Fruit fly (Drosophila melanogaster) whole organism, embryonic: ENCODE measurements around the gene CG1354.
A peak's percentile ranks its signal among the peaks of the same experiment; 100 is the strongest.

Experiments used
- BEAF-32 ChIP-seq: fragments of 200-800 bp; sonication (Bioruptor generic); optimal IDR thresholded peaks from 3 replicates; lab custom pipeline; 2017; ENCODE audit warnings: missing biosample characterization, missing genetic modification characterization, mild to moderate bottlenecking, moderate library complexity, missing genetic modification reagents
- Bgb ChIP-seq: fragments of 200-800 bp; sonication (Bioruptor generic); IDR thresholded peaks from 2 replicates; pipeline ENCODE4 v1.3.6; 2022; ENCODE audit warnings: missing biosample characterization, missing genetic modification characterization; ENCODE audit not compliant: partially characterized antibody
- CG10462 ChIP-seq: fragments of 200-800 bp; sonication (Bioruptor generic); optimal IDR thresholded peaks from 2 replicates; lab custom pipeline; 2016; ENCODE audit warnings: missing biosample characterization, missing genetic modification characterization
- CG10979 ChIP-seq: fragments of 200-800 bp; sonication (Bioruptor generic); optimal IDR thresholded peaks from 2 replicates; lab custom pipeline; 2018; ENCODE audit warnings: missing biosample characterization, mild to moderate bottlenecking, missing genetic modification characterization, moderate library complexity
- CG11247 ChIP-seq: fragments of 200-800 bp; sonication (Bioruptor generic); IDR thresholded peaks from 2 replicates; pipeline ENCODE4 v1.3.6; 2022; ENCODE audit warnings: missing biosample characterization, missing genetic modification characterization
- CG14014 ChIP-seq: fragments of 200-800 bp; sonication (Bioruptor generic); IDR thresholded peaks from 2 replicates; pipeline ENCODE4 v1.3.6; 2022; ENCODE audit warnings: missing biosample characterization, missing genetic modification characterization
- CG1647 ChIP-seq: fragments of 200-800 bp; sonication (Bioruptor generic); optimal IDR thresholded peaks from 3 replicates; lab custom pipeline; 2016; ENCODE audit warnings: missing biosample characterization, missing genetic modification characterization
- CG18011 ChIP-seq: fragments of 200-800 bp; sonication (Bioruptor generic); optimal IDR thresholded peaks from 2 replicates; lab custom pipeline; 2017; ENCODE audit warnings: missing biosample characterization, missing genetic modification characterization, mild to moderate bottlenecking, moderate library complexity, missing genotype
- CG2678 ChIP-seq: fragments of 200-800 bp; sonication (Bioruptor generic); optimal IDR thresholded peaks from 3 replicates; lab custom pipeline; 2019; ENCODE audit warnings: missing biosample characterization, mild to moderate bottlenecking, missing genetic modification characterization, moderate library complexity
- CG30403 ChIP-seq: fragments of 200-800 bp; sonication (Bioruptor generic); optimal IDR thresholded peaks from 3 replicates; lab custom pipeline; 2016; ENCODE audit warnings: missing biosample characterization, missing genetic modification characterization
- CG31365 ChIP-seq: fragments of 200-800 bp; sonication (Bioruptor generic); optimal IDR thresholded peaks from 2 replicates; lab custom pipeline; 2018; ENCODE audit warnings: missing biosample characterization, mild to moderate bottlenecking, missing genetic modification characterization
- CG31388 ChIP-seq: fragments of 200-800 bp; sonication (Bioruptor generic); optimal IDR thresholded peaks from 2 replicates; lab custom pipeline; 2016; ENCODE audit warnings: missing biosample characterization, missing genetic modification characterization
- CG32532 ChIP-seq: fragments of 200-800 bp; sonication (Bioruptor generic); IDR thresholded peaks from 2 replicates; pipeline ENCODE4 v1.3.6; 2022; ENCODE audit warnings: missing biosample characterization, missing genetic modification characterization
- CG32767 ChIP-seq: fragments of 200-800 bp; sonication (Bioruptor generic); IDR thresholded peaks from 2 replicates; pipeline ENCODE4 v1.3.6; 2022; ENCODE audit warnings: missing biosample characterization, missing genetic modification characterization
- CG34376 ChIP-seq: fragments of 200-800 bp; sonication (Bioruptor generic); optimal IDR thresholded peaks from 2 replicates; lab custom pipeline; 2018; ENCODE audit warnings: missing biosample characterization, mild to moderate bottlenecking, missing genetic modification characterization
- CG4360 ChIP-seq: fragments of 200-800 bp; sonication (Bioruptor generic); IDR thresholded peaks from 2 replicates; pipeline ENCODE4 v1.3.6; 2022; ENCODE audit warnings: missing biosample characterization, missing genetic modification characterization
- CG43689 ChIP-seq: fragments of 200-800 bp; sonication (Bioruptor generic); IDR thresholded peaks from 2 replicates; pipeline ENCODE4 v1.3.6; 2022; ENCODE audit warnings: missing biosample characterization, missing genetic modification characterization
- CG4404 ChIP-seq: fragments of 200-800 bp; sonication (Bioruptor generic); IDR thresholded peaks from 2 replicates; pipeline ENCODE4 v1.3.6; 2022; ENCODE audit warnings: missing biosample characterization, missing genetic modification characterization
- CG6683 ChIP-seq: fragments of 200-800 bp; sonication (Bioruptor generic); optimal IDR thresholded peaks from 2 replicates; lab custom pipeline; 2017; ENCODE audit warnings: missing biosample characterization, mild to moderate bottlenecking, missing genetic modification characterization, missing genetic modification reagents
- CG7271 ChIP-seq: fragments of 200-800 bp; sonication (Bioruptor generic); optimal IDR thresholded peaks from 2 replicates; lab custom pipeline; 2018; ENCODE audit warnings: missing biosample characterization, mild to moderate bottlenecking, missing genetic modification characterization, moderate library complexity
- CG7357 ChIP-seq: fragments of 200-800 bp; sonication (Bioruptor generic); IDR thresholded peaks from 3 replicates; pipeline ENCODE4 v1.3.6; 2022; ENCODE audit warnings: missing biosample characterization, missing genetic modification characterization
- CG7963 ChIP-seq: fragments of 200-800 bp; sonication (Bioruptor generic); IDR thresholded peaks from 3 replicates; pipeline ENCODE4 v1.3.6; 2022; ENCODE audit warnings: missing biosample characterization, missing genetic modification characterization; ENCODE audit not compliant: partially characterized antibody
- CG8290 ChIP-seq, 3 experiments: fragments of 200-800 bp; sonication (Bioruptor generic); optimal IDR thresholded peaks; 2 replicates each; lab custom pipeline; 2016 to 2019; ENCODE audit warnings: missing biosample characterization in 3 of 3, missing genetic modification characterization in 3 of 3, mild to moderate bottlenecking in 2 of 3, moderate library complexity in 1 of 3
- CG9932 ChIP-seq: fragments of 200-800 bp; sonication (Bioruptor generic); IDR thresholded peaks from 2 replicates; pipeline ENCODE4 v1.3.6; 2022; ENCODE audit warnings: missing biosample characterization, missing genetic modification characterization
- Fer1 ChIP-seq: fragments of 200-800 bp; sonication (Bioruptor generic); optimal IDR thresholded peaks from 2 replicates; lab custom pipeline; 2017; ENCODE audit warnings: missing biosample characterization, mild to moderate bottlenecking, missing genetic modification characterization
- H2.0 ChIP-seq: fragments of 200-800 bp; sonication (Bioruptor generic); IDR thresholded peaks from 2 replicates; pipeline ENCODE4 v1.3.6; 2022; ENCODE audit warnings: missing biosample characterization, missing genetic modification characterization
- Hmr ChIP-seq: fragments of 200-800 bp; sonication (Bioruptor generic); optimal IDR thresholded peaks from 3 replicates; lab custom pipeline; 2017; ENCODE audit warnings: mild to moderate bottlenecking, missing biosample characterization, missing genetic modification reagents, missing genetic modification characterization
- Jarid2 ChIP-seq: fragments of 200-800 bp; sonication (Bioruptor generic); optimal IDR thresholded peaks from 3 replicates; lab custom pipeline; 2017; ENCODE audit warnings: mild to moderate bottlenecking, missing biosample characterization, missing genetic modification reagents, missing genetic modification characterization
- Kr ChIP-seq: fragments of 200-800 bp; sonication (Bioruptor generic); optimal IDR thresholded peaks from 2 replicates; lab custom pipeline; 2017; ENCODE audit warnings: missing biosample characterization, mild to moderate bottlenecking, missing genetic modification characterization
- Neu2 ChIP-seq: fragments of 200-800 bp; sonication (Bioruptor generic); optimal IDR thresholded peaks from 3 replicates; lab custom pipeline; 2016; ENCODE audit warnings: missing biosample characterization, missing genetic modification characterization, borderline replicate concordance
- Ptx1 ChIP-seq: fragments of 200-800 bp; sonication (Bioruptor generic); IDR thresholded peaks from 2 replicates; pipeline ENCODE4 v1.3.6; 2022; ENCODE audit warnings: missing biosample characterization, missing genetic modification characterization
- Rfx ChIP-seq: fragments of 200-800 bp; sonication (Bioruptor generic); IDR thresholded peaks from 2 replicates; pipeline ENCODE4 v1.3.6; 2022; ENCODE audit warnings: missing biosample characterization, missing genetic modification characterization
- Rx ChIP-seq: fragments of 200-800 bp; sonication (Bioruptor generic); IDR thresholded peaks from 2 replicates; pipeline ENCODE4 v1.3.6; 2022; ENCODE audit warnings: missing biosample characterization, missing genetic modification characterization
- Tbp ChIP-seq: fragments of >200 bp; optimal IDR thresholded peaks from 2 replicates; lab custom pipeline; 2018; ENCODE audit warnings: missing biosample characterization, missing genetic modification characterization
- Trl ChIP-seq, 3 experiments: fragments of >200 bp in 2 of 3; fragments of 200-800 bp in 1 of 3; sonication (Bioruptor generic) in 1 of 3; optimal IDR thresholded peaks; 2 replicates in 1 of 3; 3 replicates in 2 of 3; lab custom pipeline; 2016 to 2017; ENCODE audit warnings: missing biosample characterization in 1 of 3, missing genetic modification characterization in 1 of 3
- Vsx1 ChIP-seq: fragments of 200-800 bp; sonication (Bioruptor generic); optimal IDR thresholded peaks from 2 replicates; lab custom pipeline; 2017; ENCODE audit warnings: missing biosample characterization, mild to moderate bottlenecking, missing genetic modification characterization, missing genetic modification reagents
- abd-A ChIP-seq: fragments of 200-800 bp; sonication (Bioruptor generic); optimal IDR thresholded peaks from 3 replicates; lab custom pipeline; 2019; ENCODE audit warnings: missing biosample characterization, mild to moderate bottlenecking, missing genetic modification characterization, moderate library complexity
- al ChIP-seq: fragments of 200-800 bp; sonication (Bioruptor generic); IDR thresholded peaks from 2 replicates; pipeline ENCODE4 v1.3.6; 2022; ENCODE audit warnings: missing biosample characterization, missing genetic modification characterization
- btn ChIP-seq: fragments of 200-800 bp; sonication (Bioruptor generic); optimal IDR thresholded peaks from 2 replicates; lab custom pipeline; 2016; ENCODE audit warnings: missing biosample characterization, missing genetic modification characterization
- cg ChIP-seq: fragments of 200-800 bp; sonication (Bioruptor generic); optimal IDR thresholded peaks from 3 replicates; lab custom pipeline; 2019; ENCODE audit warnings: missing biosample characterization, mild to moderate bottlenecking, missing genetic modification characterization, moderate library complexity
- danr ChIP-seq: fragments of 200-800 bp; sonication (Bioruptor generic); IDR thresholded peaks from 2 replicates; pipeline ENCODE4 v1.3.6; 2022; ENCODE audit warnings: missing biosample characterization, missing genetic modification characterization
- esg ChIP-seq: fragments of 200-800 bp; sonication (Bioruptor generic); conservative IDR thresholded peaks from 2 replicates; pipeline ENCODE4 v1.3.6; 2022; ENCODE audit warnings: missing biosample characterization, missing genetic modification characterization
- fru ChIP-seq: fragments of >200 bp; optimal IDR thresholded peaks from 2 replicates; lab custom pipeline; 2017
- knrl ChIP-seq: fragments of 200-800 bp; sonication (Bioruptor generic); IDR thresholded peaks from 3 replicates; pipeline ENCODE4 v1.3.6; 2022; ENCODE audit warnings: missing biosample characterization, missing genetic modification characterization; ENCODE audit not compliant: partially characterized antibody
- mam ChIP-seq: fragments of 200-800 bp; sonication (Bioruptor generic); optimal IDR thresholded peaks from 3 replicates; lab custom pipeline; 2016; ENCODE audit warnings: missing biosample characterization, missing genetic modification characterization
- nmo ChIP-seq: fragments of 200-800 bp; sonication (Bioruptor generic); optimal IDR thresholded peaks from 2 replicates; lab custom pipeline; 2018; ENCODE audit warnings: missing biosample characterization, mild to moderate bottlenecking, missing genetic modification characterization, moderate library complexity
- pho ChIP-seq: fragments of 200-800 bp; sonication (Bioruptor generic); optimal IDR thresholded peaks from 2 replicates; lab custom pipeline; 2016; ENCODE audit warnings: missing biosample characterization, missing genetic modification characterization
- slbo ChIP-seq: fragments of 200-800 bp; sonication (Bioruptor generic); IDR thresholded peaks from 2 replicates; pipeline ENCODE4 v1.3.6; 2022; ENCODE audit warnings: missing biosample characterization, missing genetic modification characterization
- slp2 ChIP-seq: fragments of 200-800 bp; sonication (Bioruptor generic); optimal IDR thresholded peaks from 2 replicates; lab custom pipeline; 2016; ENCODE audit warnings: missing biosample characterization, missing genetic modification characterization
- tgo ChIP-seq: fragments of 200-800 bp; sonication (Bioruptor generic); IDR thresholded peaks from 3 replicates; pipeline ENCODE4 v1.3.6; 2022; ENCODE audit warnings: missing biosample characterization, missing genetic modification characterization
- ttk ChIP-seq: fragments of 200-800 bp; sonication (Bioruptor generic); IDR thresholded peaks from 2 replicates; pipeline ENCODE4 v2.1.2; 2022; ENCODE audit warnings: missing biosample characterization, missing genetic modification characterization
- vvl ChIP-seq: fragments of 200-800 bp; sonication (Bioruptor generic); IDR thresholded peaks from 2 replicates; pipeline ENCODE4 v1.3.6; 2022; ENCODE audit warnings: missing biosample characterization, missing genetic modification characterization

Gene CG1354

DNA sequence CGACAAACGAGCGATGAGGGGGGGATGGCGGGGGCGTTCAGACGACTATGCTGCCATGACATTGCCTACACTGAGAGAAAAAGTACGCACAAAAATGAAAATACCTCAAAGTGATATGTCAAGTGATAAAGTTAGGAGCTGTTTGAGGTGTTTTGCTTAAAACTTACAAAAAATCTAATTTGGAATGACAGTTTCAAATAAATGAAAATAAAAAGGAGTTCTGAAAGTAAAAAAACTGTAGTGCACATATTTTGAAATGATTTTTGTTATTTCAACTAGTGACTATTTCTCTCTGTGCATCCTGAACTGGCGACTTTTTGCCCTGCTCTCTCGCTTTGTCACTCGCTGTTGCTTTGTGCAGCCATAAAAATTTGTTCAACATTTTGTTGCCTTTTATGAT lies 51.4 kb downstream of the CG1354 start (continued):
- TF ChIP-seq Hmr (GFP tag; lab: Kevin White, UChicago) (peak; percentile 22), CG18011 (GFP tag; lab: Kevin White, UChicago) (no peak), ttk (GFP tag; lab: Robert Waterston, UW) (no peak), abd-A (tag; lab: Kevin White, UChicago) (no peak), nmo (GFP tag; lab: Kevin White, UChicago) (no peak), CG43689 (GFP tag; lab: Robert Waterston, UW) (no peak), Rfx (peak; percentile 37; the same call in 1 of the 2 replicates), CG10462 (GFP tag; lab: Kevin White, UChicago) (no peak), CG31365 (tag; lab: Kevin White, UChicago) (no peak), CG11247 (GFP tag; lab: Robert Waterston, UW) (no peak), btn (GFP tag; lab: Kevin White, UChicago) (no peak), Vsx1 (GFP tag; lab: Kevin White, UChicago) (no peak), CG31388 (GFP tag; lab: Kevin White, UChicago) (no peak), Jarid2 (GFP tag; lab: Kevin White, UChicago) (no peak), CG14014 (GFP tag; lab: Robert Waterston, UW) (no peak), CG30403 (GFP tag; lab: Kevin White, UChicago) (peak; percentile 34), CG4360 (GFP tag; lab: Robert Waterston, UW) (no peak), CG9932 (GFP tag; lab: Robert Waterston, UW) (no peak), CG4404 (GFP tag; lab: Robert Waterston, UW) (no peak), CG2678 (tag; lab: Kevin White, UChicago) (no peak), Trl (optimal IDR thresholded peaks at IDR 0.05; lab: Kevin White, UChicago) (no peak), Trl (GFP tag; optimal IDR thresholded peaks at IDR 0.05; lab: Kevin White, UChicago) (no peak), Rx (GFP tag; lab: Robert Waterston, UW) (no peak), pho (GFP tag; lab: Kevin White, UChicago) (no peak), danr (GFP tag; lab: Robert Waterston, UW) (no peak), mam (GFP tag; lab: Kevin White, UChicago) (no peak), CG8290 (GFP tag; optimal IDR thresholded peaks at IDR 0.05; lab: Kevin White, UChicago) (no peak), CG8290 (tag; optimal IDR thresholded peaks at IDR 0.05; lab: Kevin White, UChicago) (no peak), CG1647 (GFP tag; lab: Kevin White, UChicago) (no peak), slbo (GFP tag; lab: Robert Waterston, UW) (no peak), Kr (GFP tag; lab: Kevin White, UChicago) (no peak), CG32767 (GFP tag; lab: Robert Waterston, UW) (no peak), H2.0 (no peak), Fer1 (GFP tag; lab: Kevin White, UChicago) (no peak), CG7271 (no peak), Neu2 (GFP tag; lab: Kevin White, UChicago) (no peak), fru (lab: Kevin White, UChicago) (no peak), Tbp (GFP tag; lab: Kevin White, UChicago) (no peak), CG34376 (GFP tag; lab: Kevin White, UChicago) (no peak), cg (GFP tag; lab: Kevin White, UChicago) (no peak), esg (GFP tag; lab: Robert Waterston, UW) (no peak), CG32532 (GFP tag; lab: Robert Waterston, UW) (no peak), tgo (GFP tag; lab: Robert Waterston, UW) (no peak), CG10979 (tag; lab: Kevin White, UChicago) (no peak), vvl (no peak), BEAF-32 (no peak), CG6683 (no peak), Bgb (no peak), CG7357 (GFP tag; lab: Robert Waterston, UW) (no peak), knrl (no peak), CG7963 (GFP tag; lab: Robert Waterston, UW) (no peak), slp2 (GFP tag; lab: Kevin White, UChicago) (no peak), al (GFP tag; lab: Robert Waterston, UW) (no peak), Ptx1 (GFP tag; lab: Robert Waterston, UW) (0 out of 2 replicates have a peak, but pooled peaks have one; percentile 16)
